Worm (Caenorhabditis elegans) whole organism, L4 larva: ENCODE data around the gene cah-2.

Source experiments
- F26F4.8 ChIP-seq: fragments of 200-800 bp; sonication (Bioruptor generic); conservative IDR thresholded peaks from 2 replicates; pipeline ENCODE4 v1.3.6; 2022; ENCODE audit warnings: missing genetic modification characterization, missing compliant biosample characterization
- T26A8.4 ChIP-seq: fragments of 200-800 bp; sonication (Bioruptor generic); IDR thresholded peaks from 2 replicates; pipeline ENCODE4 v1.3.6; 2022; ENCODE audit warnings: missing genetic modification characterization, missing compliant biosample characterization
- Y5F2A.4 ChIP-seq: fragments of 200-800 bp; sonication (Bioruptor generic); optimal IDR thresholded peaks from 2 replicates; lab custom pipeline; 2018; ENCODE audit warnings: mild to moderate bottlenecking, missing genetic modification characterization, missing compliant biosample characterization
- ama-1 ChIP-seq: fragments of 150-350 bp; optimal IDR thresholded peaks from 2 replicates; lab custom pipeline; 2014; ENCODE audit warnings: inconsistent platforms, mixed read lengths
- arid-1 ChIP-seq: fragments of 200-800 bp; sonication (Bioruptor generic); conservative IDR thresholded peaks from 2 replicates; pipeline ENCODE4 v1.3.6; 2022; ENCODE audit warnings: missing genetic modification reagents, missing genetic modification characterization, missing compliant biosample characterization
- attf-4 ChIP-seq: sonication (generic microtip); optimal IDR thresholded peaks from 3 replicates; lab custom pipeline; 2017; ENCODE audit warnings: missing biosample characterization, missing genetic modification characterization
- ceh-20 ChIP-seq: fragments of 200-800 bp; sonication (Bioruptor generic); IDR thresholded peaks from 2 replicates; pipeline ENCODE4 v1.3.6; 2022; ENCODE audit warnings: missing genetic modification reagents, missing genetic modification characterization, missing compliant biosample characterization
- ceh-28 ChIP-seq: fragments of 150-350 bp; optimal IDR thresholded peaks from 2 replicates; lab custom pipeline; 2014; ENCODE audit warnings: missing biosample characterization, missing genetic modification reagents, missing genetic modification characterization
- ceh-44 ChIP-seq: fragments of 200-800 bp; sonication (Bioruptor generic); IDR thresholded peaks from 2 replicates; pipeline ENCODE4 v1.3.6; 2022; ENCODE audit warnings: missing genetic modification reagents, missing genetic modification characterization, missing compliant biosample characterization
- ceh-62 ChIP-seq: sonication (generic microtip); optimal IDR thresholded peaks from 2 replicates; lab custom pipeline; 2017; ENCODE audit warnings: missing biosample characterization, missing genetic modification characterization
- ceh-82 ChIP-seq: sonication (generic microtip); optimal IDR thresholded peaks from 2 replicates; lab custom pipeline; 2017; ENCODE audit warnings: missing biosample characterization, missing genetic modification characterization
- ces-1 ChIP-seq: fragments of 150-350 bp; sonication (generic microtip); optimal IDR thresholded peaks from 4 replicates; lab custom pipeline; 2014; ENCODE audit warnings: missing biosample characterization, missing genetic modification reagents, missing genetic modification characterization
- cey-2 ChIP-seq: sonication (generic microtip); optimal IDR thresholded peaks from 3 replicates; lab custom pipeline; 2017; ENCODE audit warnings: missing genetic modification characterization, mild to moderate bottlenecking, missing compliant biosample characterization, antibody characterized with exemption, borderline replicate concordance; ENCODE audit not compliant: insufficient read depth
- ctbp-1 ChIP-seq: fragments of 200-800 bp; sonication (Bioruptor generic); IDR thresholded peaks from 2 replicates; pipeline ENCODE4 v1.3.6; 2022; ENCODE audit warnings: missing genetic modification reagents, missing genetic modification characterization, missing compliant biosample characterization
- daf-16 ChIP-seq, 3 experiments: sonication (generic microtip); optimal IDR thresholded peaks; 2 replicates each; lab custom pipeline; 2016 to 2017; ENCODE audit warnings: missing genetic modification characterization in 3 of 3, missing genetic modification reagents in 3 of 3, mild to moderate bottlenecking in 2 of 3, missing compliant biosample characterization in 2 of 3, missing biosample characterization in 1 of 3, moderate library complexity in 1 of 3
- daf-8 ChIP-seq: fragments of 200-800 bp; sonication (Bioruptor generic); IDR thresholded peaks from 2 replicates; pipeline ENCODE4 v1.3.6; 2022; ENCODE audit warnings: missing genetic modification characterization, missing compliant biosample characterization
- dmd-8 ChIP-seq: fragments of 200-800 bp; sonication (Bioruptor generic); IDR thresholded peaks from 2 replicates; pipeline ENCODE4 v1.3.6; 2022; ENCODE audit warnings: missing genetic modification characterization, missing compliant biosample characterization
- egl-43 ChIP-seq: fragments of 200-800 bp; sonication (Bioruptor generic); IDR thresholded peaks from 2 replicates; pipeline ENCODE4 v1.3.6; 2022; ENCODE audit warnings: missing genetic modification reagents, missing genetic modification characterization, missing compliant biosample characterization
- fkh-10 ChIP-seq: fragments of 150-350 bp; optimal IDR thresholded peaks from 2 replicates; lab custom pipeline; 2014; ENCODE audit warnings: missing biosample characterization, missing genetic modification reagents, missing genetic modification characterization
- fos-1 ChIP-seq: fragments of 150-350 bp; optimal IDR thresholded peaks from 2 replicates; lab custom pipeline; 2014; ENCODE audit warnings: missing biosample characterization, missing genetic modification characterization
- hlh-11 ChIP-seq: fragments of 200-800 bp; sonication (Bioruptor generic); optimal IDR thresholded peaks from 2 replicates; lab custom pipeline; 2018; ENCODE audit warnings: mild to moderate bottlenecking, missing genetic modification characterization, missing compliant biosample characterization
- hlh-30 ChIP-seq: sonication (generic microtip); optimal IDR thresholded peaks from 2 replicates; lab custom pipeline; 2017; ENCODE audit warnings: antibody characterized with exemption, mild to moderate bottlenecking, missing genetic modification characterization, missing compliant biosample characterization; ENCODE audit not compliant: insufficient read depth
- lin-1 ChIP-seq: fragments of 200-800 bp; sonication (Bioruptor generic); IDR thresholded peaks from 2 replicates; pipeline ENCODE4 v1.3.6; 2022; ENCODE audit warnings: missing genetic modification reagents, missing genetic modification characterization, missing compliant biosample characterization
- lin-29 ChIP-seq: fragments of 200-800 bp; sonication (Bioruptor generic); IDR thresholded peaks from 2 replicates; pipeline ENCODE4 v1.3.6; 2022; ENCODE audit warnings: missing genetic modification reagents, missing genetic modification characterization, missing compliant biosample characterization
- lin-39 ChIP-seq: fragments of 150-350 bp; optimal IDR thresholded peaks from 2 replicates; lab custom pipeline; 2014; ENCODE audit warnings: missing biosample characterization, missing genetic modification reagents, missing genetic modification characterization
- lir-3 ChIP-seq: sonication (generic microtip); optimal IDR thresholded peaks from 2 replicates; lab custom pipeline; 2016; ENCODE audit warnings: mild to moderate bottlenecking, missing genetic modification characterization, missing compliant biosample characterization
- lsy-2 ChIP-seq, 2 experiments: fragments of 150-350 bp in 1 of 2; sonication (generic microtip) in 1 of 2; optimal IDR thresholded peaks; 2 replicates each; lab custom pipeline; 2014 to 2017; ENCODE audit warnings: missing biosample characterization in 2 of 2, missing genetic modification characterization in 2 of 2
- madf-9 ChIP-seq: fragments of 200-800 bp; sonication (Bioruptor generic); conservative IDR thresholded peaks from 2 replicates; pipeline ENCODE4 v1.3.6; 2022; ENCODE audit warnings: missing genetic modification reagents, missing genetic modification characterization, missing compliant biosample characterization
- mdt-29 ChIP-seq: fragments of 200-800 bp; sonication (Bioruptor generic); IDR thresholded peaks from 2 replicates; pipeline ENCODE4 v1.3.6; 2022; ENCODE audit warnings: missing genetic modification reagents, missing genetic modification characterization, missing compliant biosample characterization
- nhr-10 ChIP-seq: fragments of 150-350 bp; optimal IDR thresholded peaks from 2 replicates; lab custom pipeline; 2014; ENCODE audit warnings: missing biosample characterization, missing genetic modification characterization
- nhr-11 ChIP-seq: fragments of 150-350 bp; optimal IDR thresholded peaks from 2 replicates; lab custom pipeline; 2014; ENCODE audit warnings: missing biosample characterization, missing genetic modification characterization
- nhr-237 ChIP-seq: sonication (generic microtip); optimal IDR thresholded peaks from 2 replicates; lab custom pipeline; 2017; ENCODE audit warnings: missing biosample characterization, missing genetic modification characterization
- nhr-28 ChIP-seq: fragments of 150-350 bp; optimal IDR thresholded peaks from 2 replicates; lab custom pipeline; 2014; ENCODE audit warnings: missing biosample characterization, missing genetic modification characterization
- nhr-41 ChIP-seq: fragments of 200-800 bp; sonication (Bioruptor generic); IDR thresholded peaks from 2 replicates; pipeline ENCODE4 v1.3.6; 2022; ENCODE audit warnings: missing genetic modification reagents, missing genetic modification characterization, missing compliant biosample characterization
- nhr-6 ChIP-seq: fragments of 150-350 bp; optimal IDR thresholded peaks from 2 replicates; lab custom pipeline; 2014; ENCODE audit warnings: missing biosample characterization, missing genetic modification characterization
- nhr-76 ChIP-seq: fragments of 150-350 bp; optimal IDR thresholded peaks from 2 replicates; lab custom pipeline; 2014; ENCODE audit warnings: missing biosample characterization, missing genetic modification characterization
- nhr-77 ChIP-seq: fragments of 150-350 bp; optimal IDR thresholded peaks from 2 replicates; lab custom pipeline; 2014; ENCODE audit warnings: missing biosample characterization, missing genetic modification characterization
- pha-4 ChIP-seq, 2 experiments: fragments of 150-350 bp in 1 of 2; fragments of 200-800 bp in 1 of 2; sonication (Bioruptor generic) in 1 of 2; IDR thresholded peaks in 1 of 2; optimal IDR thresholded peaks in 1 of 2; 2 replicates each; pipeline versions ENCODE4 v1.3.6 to Lab custom; 2014 to 2022; ENCODE audit warnings: missing genetic modification characterization in 2 of 2, missing genetic modification reagents in 2 of 2, missing biosample characterization in 1 of 2, missing compliant biosample characterization in 1 of 2
- php-3 ChIP-seq: fragments of 200-800 bp; sonication (Bioruptor generic); IDR thresholded peaks from 2 replicates; pipeline ENCODE4 v1.3.6; 2022; ENCODE audit warnings: missing genetic modification reagents, missing genetic modification characterization, missing compliant biosample characterization
- rbr-2 ChIP-seq: sonication (generic microtip); optimal IDR thresholded peaks from 2 replicates; lab custom pipeline; 2016; ENCODE audit warnings: missing genotype, missing genetic modification characterization, missing compliant biosample characterization
- set-16 ChIP-seq: fragments of 200-800 bp; sonication (Bioruptor generic); IDR thresholded peaks from 2 replicates; pipeline ENCODE4 v1.3.6; 2022; ENCODE audit warnings: missing genetic modification reagents, missing genetic modification characterization, missing compliant biosample characterization
- skn-1 ChIP-seq: fragments of 150-350 bp; optimal IDR thresholded peaks from 2 replicates; lab custom pipeline; 2014; ENCODE audit warnings: missing biosample characterization, missing genetic modification characterization
- snpc-1.2 ChIP-seq: fragments of 200-800 bp; sonication (Bioruptor generic); IDR thresholded peaks from 2 replicates; pipeline ENCODE4 v1.3.6; 2022; ENCODE audit warnings: missing genetic modification reagents, missing genetic modification characterization, missing compliant biosample characterization
- tra-1 ChIP-seq: fragments of 200-800 bp; sonication (Bioruptor generic); IDR thresholded peaks from 2 replicates; pipeline ENCODE4 v1.3.6; 2022; ENCODE audit warnings: missing genetic modification reagents, missing genetic modification characterization, missing compliant biosample characterization
- unc-130 ChIP-seq: sonication (generic microtip); optimal IDR thresholded peaks from 2 replicates; lab custom pipeline; 2016; ENCODE audit warnings: missing genetic modification reagents, missing genetic modification characterization, missing compliant biosample characterization
- unc-62 ChIP-seq, 3 experiments: fragments of 150-350 bp in 1 of 3; sonication (generic microtip); optimal IDR thresholded peaks in 2 of 3; peaks in 1 of 3; 1 replicate in 1 of 3; 2 replicates in 2 of 3; lab custom pipeline; 2014 to 2017; ENCODE audit warnings: missing biosample characterization in 3 of 3, missing genetic modification characterization in 3 of 3, missing genetic modification reagents in 3 of 3, missing genotype in 1 of 3
- zip-11 ChIP-seq: fragments of 200-800 bp; sonication (Bioruptor generic); IDR thresholded peaks from 2 replicates; pipeline ENCODE4 v1.3.6; 2022; ENCODE audit warnings: missing genetic modification characterization, missing compliant biosample characterization
- zip-2 ChIP-seq: fragments of 150-350 bp; optimal IDR thresholded peaks from 2 replicates; lab custom pipeline; 2014; ENCODE audit warnings: missing biosample characterization, missing genetic modification characterization
- ztf-11 ChIP-seq: fragments of 150-350 bp; optimal IDR thresholded peaks from 2 replicates; lab custom pipeline; 2014; ENCODE audit warnings: missing biosample characterization, missing genetic modification characterization
- ztf-7 ChIP-seq: fragments of 150-350 bp; optimal IDR thresholded peaks from 2 replicates; lab custom pipeline; 2014; ENCODE audit warnings: missing biosample characterization, missing genetic modification characterization

The cah-2 gene

DNA sequence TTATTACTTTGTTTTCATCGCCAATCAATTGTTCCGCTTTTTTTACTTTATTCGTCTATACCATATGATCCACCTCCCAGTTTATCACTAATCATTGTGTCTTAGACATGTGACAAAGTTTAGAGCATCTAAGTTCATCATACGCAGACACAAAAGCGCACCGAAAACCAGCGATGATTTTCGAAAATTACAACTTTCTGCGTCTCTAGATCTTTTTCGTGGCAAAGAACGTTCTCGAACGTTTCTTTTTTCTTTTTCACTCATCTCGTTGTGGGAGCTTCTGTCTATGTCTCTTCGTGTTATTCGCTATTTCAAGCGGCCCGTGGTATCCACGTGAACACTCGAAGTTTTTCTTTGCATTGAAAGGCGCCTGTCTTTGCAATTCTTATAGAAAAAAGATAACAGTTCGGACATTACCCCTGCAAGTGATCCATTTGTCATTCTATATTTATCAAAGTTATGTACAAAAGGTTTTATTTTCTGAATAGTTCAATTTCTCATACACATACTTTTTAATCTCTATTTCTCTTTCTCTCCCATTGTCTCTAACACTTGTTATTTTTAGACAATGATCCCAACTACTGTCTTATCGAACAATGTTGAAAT, 46.3 kb upstream of the cah-2 start, which contains the start of gene ZK1290.5 (continued):
- peak; percentile 86 for TF ChIP-seq pha-4 (GFP tag; IDR thresholded peaks at IDR 0.05; lab: Robert Waterston, UW)
- peak; percentile 61 for TF ChIP-seq pha-4 (tag; optimal IDR thresholded peaks at IDR 0.05; lab: Kevin White, UChicago)
- TF ChIP-seq fkh-10 (GFP tag; lab: Kevin White, UChicago), result no peak
- TF ChIP-seq skn-1 (tag; lab: Kevin White, UChicago), result no peak
- peak; percentile 36; the same call in 1 of the 2 replicates for TF ChIP-seq set-16 (GFP tag; lab: Robert Waterston, UW)
- TF ChIP-seq ceh-20 (GFP tag; lab: Robert Waterston, UW), result peak; percentile 90
- no peak for TF ChIP-seq ama-1 (lab: Kevin White, UChicago)
- TF ChIP-seq T26A8.4 (GFP tag; lab: Robert Waterston, UW), result peak; percentile 71
- TF ChIP-seq hlh-11 (tag; lab: Kevin White, UChicago), result peak; percentile 99
- peak in 1 of 2 experiments; percentile 91 for TF ChIP-seq unc-62 (GFP tag; optimal IDR thresholded peaks at IDR 0.05 in 1 of 2; lab: Kevin White, UChicago)
- TF ChIP-seq unc-62 (tag; optimal IDR thresholded peaks at IDR 0.05; lab: Kevin White, UChicago), result no peak
- TF ChIP-seq ctbp-1 (GFP tag; lab: Robert Waterston, UW), result peak; percentile 75
- no peak for TF ChIP-seq lin-29
- TF ChIP-seq ceh-82 (tag; lab: Kevin White, UChicago), result no peak
- peak; percentile 83 for TF ChIP-seq nhr-10 (tag; lab: Kevin White, UChicago)
- peak; percentile 63 for TF ChIP-seq nhr-76
- no peak for TF ChIP-seq ceh-62 (tag; lab: Kevin White, UChicago)
- no peak for TF ChIP-seq dmd-8 (GFP tag; lab: Robert Waterston, UW)
- TF ChIP-seq ceh-28, result no peak
- peak; percentile 40 for TF ChIP-seq zip-2 (tag; lab: Kevin White, UChicago)
- TF ChIP-seq zip-11 (GFP tag; lab: Robert Waterston, UW), result no peak
- TF ChIP-seq php-3 (GFP tag; lab: Robert Waterston, UW), result peak; percentile 91
- TF ChIP-seq fos-1 (tag; lab: Kevin White, UChicago), result peak; percentile 34
- peak; percentile 36 to 89 for TF ChIP-seq lsy-2 (tag; optimal IDR thresholded peaks at IDR 0.05; lab: Kevin White, UChicago)
- peak; percentile 96 for TF ChIP-seq tra-1
- TF ChIP-seq lir-3 (tag; lab: Kevin White, UChicago), result no peak
- TF ChIP-seq daf-16 (GFP tag; optimal IDR thresholded peaks at IDR 0.05; lab: Kevin White, UChicago), result peak; percentile 82 to 87
- peak; percentile 76 for TF ChIP-seq daf-16 (tag; optimal IDR thresholded peaks at IDR 0.05; lab: Kevin White, UChicago)
- TF ChIP-seq nhr-237, result no peak
- no peak for TF ChIP-seq nhr-6 (tag; lab: Kevin White, UChicago)
- peak; percentile 48; the same call in 1 of the 2 replicates for TF ChIP-seq madf-9 (GFP tag; lab: Robert Waterston, UW)
- peak; percentile 79; the same call in 1 of the 2 replicates for TF ChIP-seq nhr-41 (GFP tag; lab: Robert Waterston, UW)
- TF ChIP-seq ztf-11, result no peak
- TF ChIP-seq F26F4.8, result no peak
- peak; percentile 91 for TF ChIP-seq nhr-28
- TF ChIP-seq hlh-30, result peak; percentile 97
- TF ChIP-seq ceh-44 (GFP tag; lab: Robert Waterston, UW), result no peak
- TF ChIP-seq ztf-7 (tag; lab: Kevin White, UChicago), result peak; percentile 37
- TF ChIP-seq nhr-11 (tag; lab: Kevin White, UChicago), result peak; percentile 89
- no peak for TF ChIP-seq daf-8 (GFP tag; lab: Robert Waterston, UW)
- TF ChIP-seq rbr-2 (tag; lab: Kevin White, UChicago), result peak; percentile 67
- TF ChIP-seq arid-1 (GFP tag; lab: Robert Waterston, UW), result no peak
- TF ChIP-seq unc-130 (GFP tag; lab: Kevin White, UChicago), result no peak
- no peak for TF ChIP-seq egl-43 (GFP tag; lab: Robert Waterston, UW)
- peak; percentile 96 for TF ChIP-seq mdt-29 (GFP tag; lab: Robert Waterston, UW)
- peak; percentile 72 for TF ChIP-seq cey-2 (tag; lab: Kevin White, UChicago)
- TF ChIP-seq ces-1, result no peak
- TF ChIP-seq lin-1 (GFP tag; lab: Robert Waterston, UW), result peak; percentile 87
- no peak for TF ChIP-seq attf-4
- no peak for TF ChIP-seq snpc-1.2 (GFP tag; lab: Robert Waterston, UW)
- peak; percentile 72 for TF ChIP-seq nhr-77 (tag; lab: Kevin White, UChicago)
- TF ChIP-seq lin-39, result no peak
- no peak for TF ChIP-seq Y5F2A.4 (GFP tag; lab: Kevin White, UChicago)
